Worm (Caenorhabditis elegans): ENCODE results near the gene B0252.5.
A peak's percentile ranks its signal among the peaks of the same experiment; 100 is the strongest.

Gene B0252.5

ce11 chrII:6967618-6968017 lies 48.9 kb upstream of the B0252.5 start, which contains the start of gene eif-2Bgamma:
TSS of gene eif-2Bgamma (minus strand) at chrII:6967648.
- TF ChIP-seq ceh-16 (tag; optimal IDR thresholded peaks at IDR 0.05) (no peak), Y55F3AM.14 (GFP tag; optimal IDR thresholded peaks at IDR 0.05) (no peak), alr-1 (tag; optimal IDR thresholded peaks at IDR 0.05) (no peak), lsy-2 (tag; optimal IDR thresholded peaks at IDR 0.05) (peak in 1 of 2 experiments; percentile 71), nhr-237 (tag; optimal IDR thresholded peaks at IDR 0.05) (no peak), aly-2 (tag; optimal IDR thresholded peaks at IDR 0.05) (no peak), elt-1 (tag; optimal IDR thresholded peaks at IDR 0.05) (no peak), blmp-1 (tag; optimal IDR thresholded peaks at IDR 0.05; ENCODE audit: insufficient read depth) (no peak), C34F6.9 (tag; optimal IDR thresholded peaks at IDR 0.05) (peak; percentile 65), snpc-4 (tag; optimal IDR thresholded peaks at IDR 0.05) (peak; percentile 80), nhr-23 (tag; optimal IDR thresholded peaks at IDR 0.05) (no peak), lin-11 (tag; optimal IDR thresholded peaks at IDR 0.05) (no peak), nhr-77 (tag; optimal IDR thresholded peaks at IDR 0.05) (no peak), dmd-4 (tag; optimal IDR thresholded peaks at IDR 0.05) (no peak), R02D3.7 (tag; optimal IDR thresholded peaks at IDR 0.05) (peak; percentile 64), ZK546.5 (tag; optimal IDR thresholded peaks at IDR 0.05) (no peak), unc-39 (tag; optimal IDR thresholded peaks at IDR 0.05) (no peak), ztf-1 (GFP tag; conservative IDR thresholded peaks at IDR 0.05) (no peak), sem-4 (tag; optimal IDR thresholded peaks at IDR 0.05) (no peak), lin-39 (tag; optimal IDR thresholded peaks at IDR 0.05) (no peak), nhr-129 (tag; optimal IDR thresholded peaks at IDR 0.05) (peak; percentile 46), nhr-21 (tag; optimal IDR thresholded peaks at IDR 0.05) (no peak), unc-55 (GFP tag; optimal IDR thresholded peaks at IDR 0.05) (peak; percentile 71), nhr-11 (tag; optimal IDR thresholded peaks at IDR 0.05) (no peak), ztf-4 (tag; optimal IDR thresholded peaks at IDR 0.05) (no peak), gmeb-1 (tag; optimal IDR thresholded peaks at IDR 0.05) (peak; percentile 28), sma-3 (GFP tag; optimal IDR thresholded peaks at IDR 0.05) (no peak), ama-1 (optimal IDR thresholded peaks at IDR 0.05) (no peak), fos-1 (tag; optimal IDR thresholded peaks at IDR 0.05) (no peak), zag-1 (tag; optimal IDR thresholded peaks at IDR 0.05) (no peak), skn-1 (tag; optimal IDR thresholded peaks at IDR 0.05) (no peak), F13H6.1 (tag; optimal IDR thresholded peaks at IDR 0.05) (no peak), crh-2 (tag; optimal IDR thresholded peaks at IDR 0.05) (no peak), nhr-25 (tag; optimal IDR thresholded peaks at IDR 0.05) (no peak), nhr-10 (tag; optimal IDR thresholded peaks at IDR 0.05) (no peak), elt-3 (tag; optimal IDR thresholded peaks at IDR 0.05) (no peak), lin-13 (GFP tag; optimal IDR thresholded peaks at IDR 0.05) (no peak), unc-62 (GFP tag; optimal IDR thresholded peaks at IDR 0.05) (no peak), egl-27 (tag; optimal IDR thresholded peaks at IDR 0.05) (no peak), peb-1 (tag; optimal IDR thresholded peaks at IDR 0.05) (no peak), ceh-82 (tag; optimal IDR thresholded peaks at IDR 0.05) (no peak), sma-9 (GFP tag; optimal IDR thresholded peaks at IDR 0.05) (no peak), sma-9 (tag; optimal IDR thresholded peaks at IDR 0.05) (no peak), mdl-1 (tag; optimal IDR thresholded peaks at IDR 0.05) (no peak), mbf-1 (tag; optimal IDR thresholded peaks at IDR 0.05) (no peak), ztf-11 (tag; optimal IDR thresholded peaks at IDR 0.05) (no peak), mab-5 (tag; optimal IDR thresholded peaks at IDR 0.05) (no peak)

- no peak for TF ChIP-seq lin-11 (tag; optimal IDR thresholded peaks at IDR 0.05)
Observed at ce11 chrII:6965573-6965972, 46.9 kb upstream of the B0252.5 start, which contains the start of gene tra-2. TSS of gene tra-2 (minus strand) at chrII:6965673.

Measured in whole organism, L2 larva.